Worm (Caenorhabditis elegans) whole organism, young adult: ENCODE measurements around the gene hrg-6.
"Not testable (repeated sequence)": the region's sequence is repeated elsewhere in the genome, so short reads cannot be mapped to it uniquely, and the experiment has no call there.

ENCODE experiments used
- B0019.2 ChIP-seq: fragments of 200-800 bp; sonication (Bioruptor generic); conservative IDR thresholded peaks from 2 replicates; pipeline ENCODE4 v1.3.6; 2022; ENCODE audit warnings: missing genetic modification reagents, missing genetic modification characterization, missing compliant biosample characterization
- F23B12.7 ChIP-seq: sonication (generic microtip); optimal IDR thresholded peaks from 2 replicates; lab custom pipeline; 2017; ENCODE audit warnings: missing genetic modification characterization, mild to moderate bottlenecking, missing compliant biosample characterization, antibody characterized with exemption, moderate library complexity; ENCODE audit not compliant: insufficient read depth
- ama-1 ChIP-seq, 3 experiments: fragments of 150-350 bp in 1 of 3; sonication (generic microtip) in 2 of 3; optimal IDR thresholded peaks; 2 replicates each; lab custom pipeline; 2014 to 2018; ENCODE audit warnings: missing biosample characterization in 2 of 3, missing genetic modification characterization in 2 of 3, missing genetic modification reagents in 2 of 3
- ceh-100 ChIP-seq: fragments of 200-800 bp; sonication (Bioruptor generic); IDR thresholded peaks from 2 replicates; pipeline ENCODE4 v1.3.6; 2022; ENCODE audit warnings: missing genetic modification reagents, missing genetic modification characterization, missing compliant biosample characterization
- lin-40 ChIP-seq: sonication (generic microtip); optimal IDR thresholded peaks from 2 replicates; lab custom pipeline; 2016; ENCODE audit warnings: missing genetic modification characterization, mild to moderate bottlenecking, missing compliant biosample characterization, missing genotype, missing genetic modification reagents
- lsl-1 ChIP-seq: fragments of 200-800 bp; sonication (Bioruptor generic); optimal IDR thresholded peaks from 2 replicates; lab custom pipeline; 2018; ENCODE audit warnings: mild to moderate bottlenecking, missing genetic modification characterization, moderate library complexity, missing compliant biosample characterization
- mel-28 ChIP-seq: sonication (generic microtip); optimal IDR thresholded peaks from 2 replicates; lab custom pipeline; 2016; ENCODE audit warnings: borderline replicate concordance, mild to moderate bottlenecking, missing genetic modification characterization, missing compliant biosample characterization
- pbrm-1 ChIP-seq: fragments of 200-800 bp; sonication (Bioruptor generic); IDR thresholded peaks from 2 replicates; pipeline ENCODE4 v1.3.6; 2022; ENCODE audit warnings: missing genetic modification reagents, missing genetic modification characterization, missing compliant biosample characterization
- rpc-1 ChIP-seq, 2 experiments: fragments of 150-350 bp in 1 of 2; sonication (generic microtip) in 1 of 2; optimal IDR thresholded peaks; 2 replicates each; lab custom pipeline; 2014 to 2018; ENCODE audit warnings: missing biosample characterization in 1 of 2, missing genetic modification characterization in 1 of 2, missing genetic modification reagents in 1 of 2, missing genotype in 1 of 2
- sptf-2 ChIP-seq: fragments of 200-800 bp; sonication (Bioruptor generic); optimal IDR thresholded peaks from 2 replicates; lab custom pipeline; 2018; ENCODE audit warnings: mild to moderate bottlenecking, missing genetic modification characterization, missing compliant biosample characterization
- ztf-18 ChIP-seq: sonication (generic microtip); optimal IDR thresholded peaks from 2 replicates; lab custom pipeline; 2016; ENCODE audit warnings: missing genotype, mild to moderate bottlenecking, missing genetic modification characterization, missing compliant biosample characterization
- ztf-25 ChIP-seq: fragments of 200-800 bp; sonication (Bioruptor generic); IDR thresholded peaks from 2 replicates; pipeline ENCODE4 v1.3.6; 2022; ENCODE audit warnings: missing genetic modification reagents, missing genetic modification characterization, missing compliant biosample characterization
- ztf-6 ChIP-seq: fragments of 200-800 bp; sonication (Bioruptor generic); IDR thresholded peaks from 2 replicates; pipeline ENCODE4 v1.3.6; 2022; ENCODE audit warnings: missing genetic modification reagents, missing genetic modification characterization, missing compliant biosample characterization

ce11 chrIV:11070895-11071294 is 38.5 kb downstream of the hrg-6 start:
- TF ChIP-seq lin-40 (tag; lab: Kevin White, UChicago); pbrm-1 (GFP tag; lab: Robert Waterston, UW); ztf-18 (tag; lab: Kevin White, UChicago); F23B12.7; rpc-1 (optimal IDR thresholded peaks at IDR 0.05; lab: Kevin White, UChicago); rpc-1 (tag; optimal IDR thresholded peaks at IDR 0.05; lab: Kevin White, UChicago); B0019.2; ztf-6 (GFP tag; lab: Robert Waterston, UW); sptf-2 (GFP tag; lab: Kevin White, UChicago); ama-1 (optimal IDR thresholded peaks at IDR 0.05; lab: Kevin White, UChicago); ama-1 (GFP tag; optimal IDR thresholded peaks at IDR 0.05; lab: Kevin White, UChicago); ceh-100 (GFP tag; lab: Robert Waterston, UW); ztf-25; lsl-1 (GFP tag; lab: Kevin White, UChicago); mel-28 (tag; lab: Kevin White, UChicago): not testable (repeated sequence)
